Worm (Caenorhabditis elegans) whole organism, L3 larva: ENCODE results near the gene sqt-3.
A peak's percentile ranks its signal among the peaks of the same experiment; 100 is the strongest.

ENCODE experiments used
- aly-2 ChIP-seq: fragments of 150-350 bp; optimal IDR thresholded peaks from 2 replicates; lab custom pipeline; 2014; ENCODE audit warnings: missing biosample characterization, missing genetic modification characterization
- ama-1 ChIP-seq: fragments of 150-350 bp; optimal IDR thresholded peaks from 2 replicates; lab custom pipeline; 2018
- ceh-28 ChIP-seq: fragments of 150-350 bp; optimal IDR thresholded peaks from 2 replicates; lab custom pipeline; 2014; ENCODE audit warnings: missing biosample characterization, missing genetic modification reagents, missing genetic modification characterization
- daf-12 ChIP-seq: fragments of 150-350 bp; optimal IDR thresholded peaks from 2 replicates; lab custom pipeline; 2014; ENCODE audit warnings: missing biosample characterization, missing genetic modification reagents, missing genetic modification characterization
- egl-27 ChIP-seq: sonication (generic microtip); optimal IDR thresholded peaks from 4 replicates; lab custom pipeline; 2017; ENCODE audit warnings: missing biosample characterization, missing genetic modification reagents, missing genetic modification characterization
- egl-5 ChIP-seq: fragments of 150-350 bp; optimal IDR thresholded peaks from 2 replicates; lab custom pipeline; 2017; ENCODE audit warnings: missing biosample characterization, missing genetic modification reagents, missing genetic modification characterization, inconsistent platforms
- elt-1 ChIP-seq: fragments of 150-350 bp; optimal IDR thresholded peaks from 2 replicates; lab custom pipeline; 2014; ENCODE audit warnings: missing biosample characterization, missing genetic modification characterization
- elt-3 ChIP-seq, 3 experiments: fragments of 150-350 bp in 1 of 3; sonication (generic microtip) in 2 of 3; optimal IDR thresholded peaks; 2 replicates in 2 of 3; 4 replicates in 1 of 3; lab custom pipeline; 2014 to 2017; ENCODE audit warnings: missing biosample characterization in 3 of 3, missing genetic modification characterization in 3 of 3
- eor-1 ChIP-seq, 2 experiments: fragments of 150-350 bp; optimal IDR thresholded peaks; 2 replicates each; lab custom pipeline; 2014 to 2018; ENCODE audit warnings: missing biosample characterization in 2 of 2, missing genetic modification characterization in 2 of 2
- fkh-2 ChIP-seq: fragments of 150-350 bp; optimal IDR thresholded peaks from 2 replicates; lab custom pipeline; 2014; ENCODE audit warnings: missing biosample characterization, missing genetic modification reagents, missing genetic modification characterization
- jun-1 ChIP-seq: fragments of 150-350 bp; optimal IDR thresholded peaks from 2 replicates; lab custom pipeline; 2014; ENCODE audit warnings: missing biosample characterization, missing genetic modification reagents, missing genetic modification characterization
- lin-39 ChIP-seq: fragments of 150-350 bp; optimal IDR thresholded peaks from 2 replicates; lab custom pipeline; 2018; ENCODE audit warnings: missing biosample characterization, missing genetic modification reagents, missing genetic modification characterization
- lsy-12 ChIP-seq: sonication (generic microtip); optimal IDR thresholded peaks from 2 replicates; lab custom pipeline; 2016; ENCODE audit warnings: mild to moderate bottlenecking, missing genetic modification characterization, missing compliant biosample characterization
- mdl-1 ChIP-seq: fragments of 150-350 bp; optimal IDR thresholded peaks from 2 replicates; lab custom pipeline; 2014; ENCODE audit warnings: missing biosample characterization, missing genetic modification characterization
- nhr-11 ChIP-seq: fragments of 150-350 bp; optimal IDR thresholded peaks from 2 replicates; lab custom pipeline; 2014; ENCODE audit warnings: missing biosample characterization, missing genetic modification characterization
- nhr-12 ChIP-seq: fragments of 150-350 bp; optimal IDR thresholded peaks from 2 replicates; lab custom pipeline; 2014; ENCODE audit warnings: missing biosample characterization, missing genetic modification characterization
- nhr-23 ChIP-seq: fragments of 150-350 bp; optimal IDR thresholded peaks from 2 replicates; lab custom pipeline; 2014; ENCODE audit warnings: missing biosample characterization, missing genetic modification reagents, missing genetic modification characterization
- nhr-237 ChIP-seq: fragments of 150-350 bp; optimal IDR thresholded peaks from 2 replicates; lab custom pipeline; 2014; ENCODE audit warnings: missing biosample characterization, missing genetic modification characterization
- nhr-25 ChIP-seq: sonication (generic microtip); optimal IDR thresholded peaks from 2 replicates; lab custom pipeline; 2017; ENCODE audit warnings: missing biosample characterization, missing genetic modification characterization
- nhr-28 ChIP-seq: fragments of 150-350 bp; optimal IDR thresholded peaks from 2 replicates; lab custom pipeline; 2014; ENCODE audit warnings: missing biosample characterization, missing genetic modification characterization
- nhr-43 ChIP-seq: sonication (generic microtip); optimal IDR thresholded peaks from 2 replicates; lab custom pipeline; 2016; ENCODE audit warnings: mild to moderate bottlenecking, missing genetic modification characterization, missing compliant biosample characterization; ENCODE audit not compliant: poor library complexity, severe bottlenecking
- nhr-67 ChIP-seq: fragments of 150-350 bp; optimal IDR thresholded peaks from 2 replicates; lab custom pipeline; 2014; ENCODE audit warnings: missing biosample characterization, missing genetic modification characterization
- nhr-76 ChIP-seq: fragments of 150-350 bp; sonication (generic microtip); optimal IDR thresholded peaks from 5 replicates; lab custom pipeline; 2014; ENCODE audit warnings: missing biosample characterization, missing genetic modification characterization
- pqm-1 ChIP-seq: fragments of 150-350 bp; optimal IDR thresholded peaks from 2 replicates; lab custom pipeline; 2017; ENCODE audit warnings: missing biosample characterization, missing genetic modification characterization, inconsistent platforms
- skn-1 ChIP-seq: fragments of 150-350 bp; optimal IDR thresholded peaks from 2 replicates; lab custom pipeline; 2014; ENCODE audit warnings: missing biosample characterization, missing genetic modification characterization
- tbx-2 ChIP-seq: sonication (generic microtip); optimal IDR thresholded peaks from 2 replicates; lab custom pipeline; 2016; ENCODE audit warnings: mild to moderate bottlenecking, missing genetic modification characterization, missing compliant biosample characterization
- ztf-11 ChIP-seq: fragments of 150-350 bp; optimal IDR thresholded peaks from 2 replicates; lab custom pipeline; 2014; ENCODE audit warnings: missing biosample characterization, missing genetic modification characterization
- ztf-4 ChIP-seq: fragments of 150-350 bp; optimal IDR thresholded peaks from 2 replicates; lab custom pipeline; 2014; ENCODE audit warnings: missing biosample characterization, missing genetic modification characterization

The sqt-3 gene

ce11 chrV:12349365-12349764 lies 3.2 kb upstream of the sqt-3 start:
- peak; percentile 19 for TF ChIP-seq nhr-23
- no peak for TF ChIP-seq nhr-12 (tag; lab: Kevin White, UChicago)

ce11 chrV:12351842-12352241 lies 703 bp upstream of the sqt-3 start:
- TF ChIP-seq nhr-76 (tag; lab: Kevin White, UChicago) (no peak), elt-1 (peak; percentile 78), nhr-25 (tag; lab: Kevin White, UChicago) (peak; percentile 27)

- TF ChIP-seq ama-1 (lab: Kevin White, UChicago) (peak; percentile 51), jun-1 (tag; lab: Kevin White, UChicago) (no peak), ztf-11 (tag; lab: Kevin White, UChicago) (no peak)
These were observed 336 bp downstream of the sqt-3 start for ce11 chrV:12352881-12353280.

- peak; percentile 25 for TF ChIP-seq nhr-43
- TF ChIP-seq nhr-237 (tag; lab: Kevin White, UChicago), result no peak
- TF ChIP-seq, all 47 proteins: peak for 1
These were observed 960 bp downstream of the sqt-3 start for ce11 chrV:12353505-12353904.

ce11 chrV:12354193-12354830 lies 1.8 kb downstream of the sqt-3 start:
- TF ChIP-seq nhr-23, result peak; percentile 45
- TF ChIP-seq elt-1, result peak; percentile 44
- TF ChIP-seq lin-39, result no peak
- TF ChIP-seq ztf-4 (tag; lab: Kevin White, UChicago), result no peak
- TF ChIP-seq nhr-11 (tag; lab: Kevin White, UChicago), result no peak
- peak; percentile 1 for TF ChIP-seq nhr-28 (tag; lab: Kevin White, UChicago)
- peak; percentile 76 for TF ChIP-seq ama-1 (lab: Kevin White, UChicago)
- peak; percentile 62 for TF ChIP-seq aly-2 (tag; lab: Kevin White, UChicago)
- peak in 1 of 3 experiments; percentile 35 for TF ChIP-seq elt-3 (tag; optimal IDR thresholded peaks at IDR 0.05; lab: Kevin White, UChicago)
- peak; percentile 91 for TF ChIP-seq nhr-43
- TF ChIP-seq nhr-25 (tag; lab: Kevin White, UChicago), result peak; percentile 43
- no peak for TF ChIP-seq eor-1 (tag; optimal IDR thresholded peaks at IDR 0.05; lab: Kevin White, UChicago)
- peak; percentile 34 for TF ChIP-seq lsy-12 (tag; lab: Kevin White, UChicago)
- no peak for TF ChIP-seq egl-5 (tag; lab: Kevin White, UChicago)
- TF ChIP-seq tbx-2 (tag; lab: Kevin White, UChicago), result peak; percentile 11

- no peak for TF ChIP-seq nhr-23
These were observed 5.1 kb downstream of the sqt-3 start for ce11 chrV:12357632-12358031.

- TF ChIP-seq daf-12 (tag; lab: Kevin White, UChicago), result no peak
These were observed 5.8 kb downstream of the sqt-3 start, which contains the start of gene F23H12.5 for ce11 chrV:12358347-12358746. Gene F23H12.5 (plus strand): TSS chrV:12358647.

- no peak for TF ChIP-seq lin-39
- no peak for TF ChIP-seq mdl-1 (tag; lab: Kevin White, UChicago)
- no peak for TF ChIP-seq pqm-1 (tag; lab: Kevin White, UChicago)
- no peak for TF ChIP-seq egl-27 (tag; lab: Kevin White, UChicago)
- TF ChIP-seq daf-12 (tag; lab: Kevin White, UChicago), result no peak
- TF ChIP-seq ztf-11 (tag; lab: Kevin White, UChicago), result no peak
- no peak for TF ChIP-seq nhr-67 (tag; lab: Kevin White, UChicago)
- no peak for TF ChIP-seq ceh-28 (tag; lab: Kevin White, UChicago)
- no peak for TF ChIP-seq ztf-4 (tag; lab: Kevin White, UChicago)
- TF ChIP-seq nhr-43, result no peak
- no peak for TF ChIP-seq skn-1
- no peak for TF ChIP-seq jun-1 (tag; lab: Kevin White, UChicago)
- no peak for TF ChIP-seq fkh-2 (tag; lab: Kevin White, UChicago)
- no peak for TF ChIP-seq elt-3 (tag; optimal IDR thresholded peaks at IDR 0.05; lab: Kevin White, UChicago)
These were observed 9.1 kb downstream of the sqt-3 start, which contains the start of gene fipr-1 for ce11 chrV:12361644-12362043. Gene fipr-1 (minus strand): TSS chrV:12361744.
